Worm (Caenorhabditis elegans): ENCODE results near the gene clec-50.
A peak's percentile ranks its signal among the peaks of the same experiment; 100 is the strongest.
"Not testable (repeated sequence)": the region's sequence is repeated elsewhere in the genome, so short reads cannot be mapped to it uniquely, and the experiment has no call there.

clec-50 gene

ce11 chrV:19777227-19777626, 22.1 kb upstream of the clec-50 start, which contains the start of gene fbxa-118:
fbxa-118 (minus strand) TSS chrV:19777327.
- TF ChIP-seq egrh-3 (GFP tag; IDR thresholded peaks at IDR 0.05) (no peak), F39B2.1 (GFP tag; IDR thresholded peaks at IDR 0.05) (no peak), dox-1 (GFP tag; IDR thresholded peaks at IDR 0.05) (no peak), ama-1 (optimal IDR thresholded peaks at IDR 0.05) (no peak), ama-1 (GFP tag; optimal IDR thresholded peaks at IDR 0.05) (no peak)

ce11 chrV:19771660-19772059, 16.5 kb upstream of the clec-50 start, which contains the start of gene M162.15:
M162.15 (minus strand) TSS chrV:19771760.
- TF ChIP-seq nhr-120 (GFP tag; IDR thresholded peaks at IDR 0.05) (no peak), C17E4.6 (GFP tag; IDR thresholded peaks at IDR 0.05) (no peak), akir-1 (GFP tag; optimal IDR thresholded peaks at IDR 0.05) (no peak), ets-4 (GFP tag; optimal IDR thresholded peaks at IDR 0.05) (no peak), nfya-1 (tag; optimal IDR thresholded peaks at IDR 0.05; ENCODE audit: borderline replicate concordance, insufficient read depth) (no peak), madf-6 (GFP tag; IDR thresholded peaks at IDR 0.05) (no peak), lin-35 (GFP tag; optimal IDR thresholded peaks at IDR 0.05) (no peak), cebp-1 (GFP tag; IDR thresholded peaks at IDR 0.05) (no peak), cebp-1 (tag; optimal IDR thresholded peaks at IDR 0.05) (no peak)

- TF ChIP-seq xnd-1 (tag; optimal IDR thresholded peaks at IDR 0.05) (peak; percentile 86), madf-6 (GFP tag; IDR thresholded peaks at IDR 0.05) (peak; percentile 64), hmg-1.2 (GFP tag; IDR thresholded peaks at IDR 0.05) (peak; percentile 65), snpc-4 (tag; optimal IDR thresholded peaks at IDR 0.05) (peak in 1 of 4 experiments; percentile 56), D2030.7 (GFP tag; IDR thresholded peaks at IDR 0.05) (peak; percentile 32; the same call in 1 of the 2 replicates), lsl-1 (GFP tag; optimal IDR thresholded peaks at IDR 0.05) (peak; percentile 19), unc-130 (GFP tag; optimal IDR thresholded peaks at IDR 0.05) (peak; percentile 60), hrde-1 (tag; optimal IDR thresholded peaks at IDR 0.05; ENCODE audit: borderline replicate concordance) (peak; percentile 2)
- not testable (repeated sequence) for TF ChIP-seq snpc-4 (GFP tag; optimal IDR thresholded peaks at IDR 0.05)
Observed at ce11 chrV:19770837-19771236, 15.7 kb upstream of the clec-50 start.

- TF ChIP-seq nfyb-1 (GFP tag; IDR thresholded peaks at IDR 0.05) (peak; percentile 86), hmg-1.2 (GFP tag; IDR thresholded peaks at IDR 0.05) (no peak)
Observed at ce11 chrV:19767719-19768118, 12.6 kb upstream of the clec-50 start.

ce11 chrV:19760751-19761150, 5.6 kb upstream of the clec-50 start, which contains the start of gene M162.5:
M162.5 (plus strand) TSS chrV:19761051.
- TF ChIP-seq Y53F4B.3 (GFP tag; IDR thresholded peaks at IDR 0.05) (no peak), efl-1 (GFP tag; optimal IDR thresholded peaks at IDR 0.05) (no peak), nhr-120 (GFP tag; IDR thresholded peaks at IDR 0.05) (no peak), ekl-4 (GFP tag; IDR thresholded peaks at IDR 0.05) (no peak), B0019.2 (GFP tag; conservative IDR thresholded peaks at IDR 0.05) (no peak), nfya-1 (tag; optimal IDR thresholded peaks at IDR 0.05; ENCODE audit: borderline replicate concordance, insufficient read depth) (no peak), egl-44 (GFP tag; IDR thresholded peaks at IDR 0.05) (no peak)

- TF ChIP-seq egrh-3 (GFP tag; IDR thresholded peaks at IDR 0.05) (peak; percentile 11; the same call in 1 of the 2 replicates), egl-18 (GFP tag; IDR thresholded peaks at IDR 0.05) (no peak), zfh-2 (GFP tag; conservative IDR thresholded peaks at IDR 0.05) (peak; percentile 73), snpc-4 (GFP tag; optimal IDR thresholded peaks at IDR 0.05) (no peak), snpc-4 (tag; optimal IDR thresholded peaks at IDR 0.05) (peak in 2 of 4 experiments; percentile 53 to 68), ztf-28 (GFP tag; IDR thresholded peaks at IDR 0.05) (0 out of 2 replicates have a peak, but pooled peaks have one; percentile 24), ztf-6 (GFP tag; IDR thresholded peaks at IDR 0.05) (no peak), ceh-100 (GFP tag; IDR thresholded peaks at IDR 0.05) (no peak), F10E7.11 (tag; optimal IDR thresholded peaks at IDR 0.05) (no peak), zim-3 (tag; optimal IDR thresholded peaks at IDR 0.05) (no peak), hsf-1 (GFP tag; IDR thresholded peaks at IDR 0.05) (no peak), madf-3 (GFP tag; IDR thresholded peaks at IDR 0.05) (0 out of 2 replicates have a peak, but pooled peaks have one; percentile 33), F37B4.10 (GFP tag; IDR thresholded peaks at IDR 0.05) (0 out of 2 replicates have a peak, but pooled peaks have one; percentile 84), nhr-120 (GFP tag; IDR thresholded peaks at IDR 0.05) (no peak)
Observed at ce11 chrV:19759282-19759681, 4.1 kb upstream of the clec-50 start.

All from whole organism, young adult.